Fruit fly (Drosophila melanogaster) whole organism, embryonic: ENCODE data around the gene Schip1.

ENCODE experiments used
- Asciz ChIP-seq: fragments of 200-800 bp; sonication (Bioruptor generic); optimal IDR thresholded peaks from 2 replicates; lab custom pipeline; 2017; ENCODE audit warnings: missing biosample characterization, mild to moderate bottlenecking, missing genetic modification characterization, missing genetic modification reagents
- B-H2 ChIP-seq: fragments of 200-800 bp; sonication (Bioruptor generic); optimal IDR thresholded peaks from 2 replicates; lab custom pipeline; 2018; ENCODE audit warnings: missing biosample characterization, mild to moderate bottlenecking, missing genetic modification characterization
- Bteb2 ChIP-seq: fragments of 200-800 bp; sonication (Bioruptor generic); optimal IDR thresholded peaks from 2 replicates; lab custom pipeline; 2016; ENCODE audit warnings: missing biosample characterization, missing genetic modification characterization
- CG10267 ChIP-seq: fragments of 200-800 bp; sonication (Bioruptor generic); optimal IDR thresholded peaks from 2 replicates; lab custom pipeline; 2018; ENCODE audit warnings: missing biosample characterization, mild to moderate bottlenecking, missing genetic modification characterization, moderate library complexity
- CG10654 ChIP-seq: fragments of 200-800 bp; sonication (Bioruptor generic); optimal IDR thresholded peaks from 2 replicates; lab custom pipeline; 2016; ENCODE audit warnings: missing biosample characterization, missing genetic modification characterization
- CG10979 ChIP-seq: fragments of 200-800 bp; sonication (Bioruptor generic); optimal IDR thresholded peaks from 2 replicates; lab custom pipeline; 2018; ENCODE audit warnings: missing biosample characterization, mild to moderate bottlenecking, missing genetic modification characterization, moderate library complexity
- CG12104 ChIP-seq: fragments of 200-800 bp; sonication (Bioruptor generic); optimal IDR thresholded peaks from 3 replicates; lab custom pipeline; 2016; ENCODE audit warnings: missing biosample characterization, missing genetic modification characterization
- CG12942 ChIP-seq: fragments of 200-800 bp; sonication (Bioruptor generic); optimal IDR thresholded peaks from 3 replicates; lab custom pipeline; 2016; ENCODE audit warnings: missing biosample characterization, missing genetic modification characterization
- CG13894 ChIP-seq: fragments of 200-800 bp; sonication (Bioruptor generic); optimal IDR thresholded peaks from 3 replicates; lab custom pipeline; 2018; ENCODE audit warnings: missing biosample characterization, mild to moderate bottlenecking, missing genetic modification characterization, moderate library complexity
- CG14441 ChIP-seq: fragments of 200-800 bp; sonication (Bioruptor generic); IDR thresholded peaks from 2 replicates; pipeline ENCODE4 v1.3.6; 2022; ENCODE audit warnings: missing biosample characterization, missing genetic modification characterization
- CG14860 ChIP-seq: fragments of 200-800 bp; sonication (Bioruptor generic); IDR thresholded peaks from 3 replicates; pipeline ENCODE4 v1.3.6; 2022; ENCODE audit warnings: missing biosample characterization, missing genetic modification characterization; ENCODE audit not compliant: partially characterized antibody
- CG15011 ChIP-seq: fragments of 200-800 bp; sonication (Bioruptor generic); optimal IDR thresholded peaks from 3 replicates; lab custom pipeline; 2018; ENCODE audit warnings: missing biosample characterization, mild to moderate bottlenecking, missing genetic modification characterization
- CG1529 ChIP-seq: fragments of 200-800 bp; sonication (Bioruptor generic); optimal IDR thresholded peaks from 3 replicates; lab custom pipeline; 2018; ENCODE audit warnings: missing biosample characterization, missing genetic modification characterization
- CG17612 ChIP-seq: fragments of 200-800 bp; sonication (Bioruptor generic); IDR thresholded peaks from 2 replicates; pipeline ENCODE4 v1.3.6; 2022; ENCODE audit warnings: missing biosample characterization, missing genetic modification characterization
- CG18476 ChIP-seq: fragments of 200-800 bp; sonication (Bioruptor generic); optimal IDR thresholded peaks from 2 replicates; lab custom pipeline; 2016; ENCODE audit warnings: missing biosample characterization, mild to moderate bottlenecking, missing genetic modification characterization
- CG34422 ChIP-seq: fragments of 200-800 bp; sonication (Bioruptor generic); IDR thresholded peaks from 3 replicates; pipeline ENCODE4 v1.3.6; 2022; ENCODE audit warnings: missing biosample characterization, missing genetic modification characterization
- CG4282 ChIP-seq: fragments of 200-800 bp; sonication (Bioruptor generic); optimal IDR thresholded peaks from 2 replicates; lab custom pipeline; 2016; ENCODE audit warnings: missing biosample characterization, missing genetic modification characterization
- CG6254 ChIP-seq: fragments of 200-800 bp; sonication (Bioruptor generic); optimal IDR thresholded peaks from 3 replicates; lab custom pipeline; 2017; ENCODE audit warnings: mild to moderate bottlenecking, missing biosample characterization, missing genetic modification reagents, missing genetic modification characterization
- CG6689 ChIP-seq: fragments of 200-800 bp; sonication (Bioruptor generic); IDR thresholded peaks from 2 replicates; pipeline ENCODE4 v1.3.6; 2022; ENCODE audit warnings: missing biosample characterization, missing genetic modification characterization
- CG8089 ChIP-seq: fragments of 200-800 bp; sonication (Bioruptor generic); optimal IDR thresholded peaks from 3 replicates; lab custom pipeline; 2016; ENCODE audit warnings: missing biosample characterization, missing genetic modification characterization
- CG8944 ChIP-seq: fragments of 200-800 bp; sonication (Bioruptor generic); optimal IDR thresholded peaks from 3 replicates; lab custom pipeline; 2016; ENCODE audit warnings: missing biosample characterization, missing genetic modification characterization
- CG9876 ChIP-seq: fragments of 200-800 bp; sonication (Bioruptor generic); optimal IDR thresholded peaks from 2 replicates; lab custom pipeline; 2016; ENCODE audit warnings: missing biosample characterization, missing genetic modification characterization
- CHES-1-like ChIP-seq: fragments of 200-800 bp; sonication (Bioruptor generic); optimal IDR thresholded peaks from 2 replicates; lab custom pipeline; 2016; ENCODE audit warnings: missing biosample characterization, missing genetic modification characterization
- Chrac-16 ChIP-seq: fragments of 200-800 bp; sonication (Bioruptor generic); optimal IDR thresholded peaks from 3 replicates; lab custom pipeline; 2016; ENCODE audit warnings: missing biosample characterization, missing genetic modification characterization
- D19A ChIP-seq: fragments of 200-800 bp; optimal IDR thresholded peaks from 3 replicates; lab custom pipeline; 2019; ENCODE audit warnings: missing biosample characterization, mild to moderate bottlenecking, missing genetic modification characterization, moderate library complexity
- HLH3B ChIP-seq: fragments of 200-800 bp; sonication (Bioruptor generic); IDR thresholded peaks from 2 replicates; pipeline ENCODE4 v1.3.6; 2022; ENCODE audit warnings: missing biosample characterization, missing genetic modification characterization
- Lhr ChIP-seq: fragments of 200-800 bp; sonication (Bioruptor generic); optimal IDR thresholded peaks from 3 replicates; lab custom pipeline; 2017; ENCODE audit warnings: mild to moderate bottlenecking, missing biosample characterization, missing genetic modification reagents, missing genetic modification characterization
- MBD-R2 ChIP-seq: fragments of 200-800 bp; sonication (Bioruptor generic); IDR thresholded peaks from 2 replicates; pipeline ENCODE4 v1.3.6; 2022; ENCODE audit warnings: missing biosample characterization, missing genetic modification characterization
- Mad ChIP-seq: fragments of 200-800 bp; sonication (Bioruptor generic); optimal IDR thresholded peaks from 2 replicates; lab custom pipeline; 2016; ENCODE audit warnings: missing biosample characterization, missing genetic modification characterization
- Mrtf ChIP-seq: fragments of 200-800 bp; sonication (Bioruptor generic); IDR thresholded peaks from 3 replicates; pipeline ENCODE4 v1.3.6; 2022; ENCODE audit warnings: missing biosample characterization, missing genetic modification characterization
- NC2α ChIP-seq: fragments of 200-800 bp; sonication (Bioruptor generic); optimal IDR thresholded peaks from 2 replicates; lab custom pipeline; 2016; ENCODE audit warnings: missing biosample characterization, missing genetic modification characterization
- br ChIP-seq: fragments of >200 bp; optimal IDR thresholded peaks from 2 replicates; lab custom pipeline; 2017
- cwo ChIP-seq: fragments of 200-800 bp; sonication (Bioruptor generic); optimal IDR thresholded peaks from 3 replicates; lab custom pipeline; 2017; ENCODE audit warnings: missing biosample characterization, missing genetic modification characterization, mild to moderate bottlenecking, moderate library complexity, missing genetic modification reagents
- dysf ChIP-seq: fragments of 200-800 bp; sonication (Bioruptor generic); IDR thresholded peaks from 3 replicates; pipeline ENCODE4 v1.3.6; 2022; ENCODE audit warnings: missing biosample characterization, missing genetic modification characterization
- fd96Cb ChIP-seq: fragments of 200-800 bp; sonication (Bioruptor generic); optimal IDR thresholded peaks from 2 replicates; lab custom pipeline; 2018; ENCODE audit warnings: missing biosample characterization, mild to moderate bottlenecking, missing genetic modification characterization, moderate library complexity
- ham ChIP-seq: fragments of 200-800 bp; sonication (Bioruptor generic); IDR thresholded peaks from 2 replicates; pipeline ENCODE4 v1.3.6; 2022; ENCODE audit warnings: missing biosample characterization, missing genetic modification characterization
- hkb ChIP-seq, 2 experiments: fragments of 200-800 bp in 1 of 2; fragments of >200 bp in 1 of 2; sonication (Bioruptor generic) in 1 of 2; IDR thresholded peaks in 1 of 2; optimal IDR thresholded peaks in 1 of 2; 2 replicates each; pipeline versions ENCODE4 v1.3.6 to Lab custom; 2017 to 2022; ENCODE audit warnings: missing biosample characterization in 1 of 2, missing genetic modification characterization in 1 of 2
- insv ChIP-seq, 2 experiments: fragments of 200-800 bp; sonication (Bioruptor generic); optimal IDR thresholded peaks; 3 replicates each; lab custom pipeline; 2016 to 2018; ENCODE audit warnings: missing biosample characterization in 2 of 2, missing genetic modification characterization in 2 of 2
- klu ChIP-seq: fragments of 200-800 bp; sonication (Bioruptor generic); IDR thresholded peaks from 2 replicates; pipeline ENCODE4 v1.3.6; 2022; ENCODE audit warnings: missing biosample characterization, missing genetic modification characterization
- lmd ChIP-seq: fragments of 200-800 bp; sonication (Bioruptor generic); IDR thresholded peaks from 2 replicates; pipeline ENCODE4 v1.3.6; 2022; ENCODE audit warnings: missing biosample characterization, missing genetic modification characterization
- nom ChIP-seq: fragments of 200-800 bp; sonication (Bioruptor generic); optimal IDR thresholded peaks from 2 replicates; lab custom pipeline; 2017; ENCODE audit warnings: missing biosample characterization, missing genetic modification characterization, mild to moderate bottlenecking, moderate library complexity, missing genetic modification reagents
- p53 ChIP-seq: fragments of 200-800 bp; sonication (Bioruptor generic); optimal IDR thresholded peaks from 2 replicates; lab custom pipeline; 2016; ENCODE audit warnings: missing biosample characterization, missing genetic modification characterization
- pros ChIP-seq: fragments of 200-800 bp; sonication (Bioruptor generic); optimal IDR thresholded peaks from 3 replicates; lab custom pipeline; 2019; ENCODE audit warnings: missing biosample characterization, mild to moderate bottlenecking, missing genetic modification characterization, moderate library complexity
- tap ChIP-seq: fragments of 200-800 bp; optimal IDR thresholded peaks from 3 replicates; lab custom pipeline; 2019; ENCODE audit warnings: missing biosample characterization, mild to moderate bottlenecking, missing genetic modification characterization, moderate library complexity
- tna ChIP-seq: fragments of 200-800 bp; sonication (Bioruptor generic); IDR thresholded peaks from 2 replicates; pipeline ENCODE4 v1.3.6; 2022; ENCODE audit warnings: missing biosample characterization, missing genetic modification characterization; ENCODE audit not compliant: partially characterized antibody
- trem ChIP-seq: fragments of 200-800 bp; optimal IDR thresholded peaks from 3 replicates; lab custom pipeline; 2019; ENCODE audit warnings: missing biosample characterization, mild to moderate bottlenecking, missing genetic modification characterization, moderate library complexity
- tup ChIP-seq: fragments of 200-800 bp; sonication (Bioruptor generic); optimal IDR thresholded peaks from 2 replicates; lab custom pipeline; 2016; ENCODE audit warnings: missing biosample characterization, mild to moderate bottlenecking, missing genetic modification characterization, moderate library complexity
- unc-4 ChIP-seq: fragments of 200-800 bp; sonication (Bioruptor generic); IDR thresholded peaks from 2 replicates; pipeline ENCODE4 v1.3.6; 2022; ENCODE audit warnings: missing biosample characterization, missing genetic modification characterization; ENCODE audit not compliant: partially characterized antibody
- wor ChIP-seq: fragments of 200-800 bp; sonication (Bioruptor generic); IDR thresholded peaks from 2 replicates; pipeline ENCODE4 v1.3.6; 2022; ENCODE audit warnings: missing biosample characterization, missing genetic modification characterization
- yki ChIP-seq: fragments of >200 bp; optimal IDR thresholded peaks from 3 replicates; lab custom pipeline; 2018

The Schip1 gene

dm6 chr2L:10306518-10307260, 24.2 kb downstream of the Schip1 start, which contains the start of the genes CG5390 and CG4968 (continued):
- TF ChIP-seq CG1529 (GFP tag; lab: Kevin White, UChicago) (peak; percentile 41), klu (no peak), cwo (no peak), Mad (peak; percentile 14), lmd (peak; percentile 66), tap (tag; lab: Kevin White, UChicago) (no peak), nom (peak; percentile 54), Chrac-16 (GFP tag; lab: Kevin White, UChicago) (peak; percentile 8), CG14860 (GFP tag; lab: Robert Waterston, UW) (no peak), D19A (tag; lab: Kevin White, UChicago) (no peak), CG12104 (GFP tag; lab: Kevin White, UChicago) (peak; percentile 39), CG8944 (GFP tag; lab: Kevin White, UChicago) (no peak), ham (GFP tag; lab: Robert Waterston, UW) (no peak), hkb (optimal IDR thresholded peaks at IDR 0.05; lab: Kevin White, UChicago) (no peak), hkb (GFP tag; IDR thresholded peaks at IDR 0.05; lab: Robert Waterston, UW) (peak; percentile 65), yki (lab: Kevin White, UChicago) (no peak), Bteb2 (no peak), pros (peak; percentile 61), insv (GFP tag; optimal IDR thresholded peaks at IDR 0.05; lab: Kevin White, UChicago) (no peak), CG18476 (GFP tag; lab: Kevin White, UChicago) (peak; percentile 50), B-H2 (GFP tag; lab: Kevin White, UChicago) (peak; percentile 71), CG6254 (GFP tag; lab: Kevin White, UChicago) (peak; percentile 59), CHES-1-like (GFP tag; lab: Kevin White, UChicago) (no peak), Asciz (GFP tag; lab: Kevin White, UChicago) (peak; percentile 52), CG10654 (GFP tag; lab: Kevin White, UChicago) (peak; percentile 58), CG17612 (no peak), Mrtf (GFP tag; lab: Robert Waterston, UW) (no peak; the same call in 2 of the 3 replicates), fd96Cb (peak; percentile 50), br (no peak), CG10267 (tag; lab: Kevin White, UChicago) (peak; percentile 75), trem (tag; lab: Kevin White, UChicago) (peak; percentile 95), tna (GFP tag; lab: Robert Waterston, UW) (no peak), CG8089 (no peak), unc-4 (GFP tag; lab: Robert Waterston, UW) (peak; percentile 50), CG13894 (tag; lab: Kevin White, UChicago) (peak; percentile 88), NC2α (no peak), CG4282 (no peak), tup (GFP tag; lab: Kevin White, UChicago) (peak; percentile 35), CG12942 (peak; percentile 52), wor (GFP tag; lab: Robert Waterston, UW) (no peak), CG6689 (GFP tag; lab: Robert Waterston, UW) (no peak), HLH3B (GFP tag; lab: Robert Waterston, UW) (peak; percentile 45; the same call in 1 of the 2 replicates), CG10979 (tag; lab: Kevin White, UChicago) (peak; percentile 62), CG14441 (GFP tag; lab: Robert Waterston, UW) (peak; percentile 28; the same call in 1 of the 2 replicates), p53 (GFP tag; lab: Kevin White, UChicago) (no peak), dysf (GFP tag; lab: Robert Waterston, UW) (peak; percentile 55; the same call in 1 of the 3 replicates), CG34422 (GFP tag; lab: Robert Waterston, UW) (peak; percentile 75), Lhr (GFP tag; lab: Kevin White, UChicago) (peak; percentile 63), CG15011 (GFP tag; lab: Kevin White, UChicago) (peak; percentile 30), MBD-R2 (GFP tag; lab: Robert Waterston, UW) (peak; percentile 87), CG9876 (GFP tag; lab: Kevin White, UChicago) (no peak)
